Worm (Caenorhabditis elegans) whole organism, L1 larva: Measurements from ENCODE around the gene ttll-12.

Experiments used
- C04F5.9 ChIP-seq: sonication (generic microtip); optimal IDR thresholded peaks from 2 replicates; lab custom pipeline; 2016; ENCODE audit warnings: missing genetic modification characterization, missing compliant biosample characterization
- aly-2 ChIP-seq: fragments of 150-350 bp; optimal IDR thresholded peaks from 2 replicates; lab custom pipeline; 2014; ENCODE audit warnings: missing biosample characterization, missing genetic modification characterization
- nhr-19 ChIP-seq: fragments of 200-800 bp; sonication (Bioruptor generic); conservative IDR thresholded peaks from 2 replicates; pipeline ENCODE4 v1.3.6; 2022; ENCODE audit warnings: missing genetic modification characterization, missing compliant biosample characterization
- unc-62 ChIP-seq: fragments of 150-350 bp; optimal IDR thresholded peaks from 2 replicates; lab custom pipeline; 2014; ENCODE audit warnings: missing biosample characterization, missing genetic modification reagents, missing genetic modification characterization

- no peak for TF ChIP-seq unc-62
- no peak for TF ChIP-seq nhr-19
- TF ChIP-seq aly-2 = no peak
- TF ChIP-seq C04F5.9 = no peak
Measured at ce11 chrII:9331343-9331742, 7.5 kb upstream of the ttll-12 start, which contains the start of gene eif-3.F.
